Fruit fly (Drosophila melanogaster) whole organism, pupa: ENCODE measurements around the gene Cka.

Experiments used
- CG10348 ChIP-seq: fragments of 200-800 bp; sonication (Bioruptor generic); IDR thresholded peaks from 2 replicates; pipeline ENCODE4 v1.3.6; 2022; ENCODE audit warnings: missing biosample characterization, missing genetic modification characterization
- CG12605 ChIP-seq: fragments of 200-800 bp; sonication (Bioruptor generic); IDR thresholded peaks from 2 replicates; pipeline ENCODE4 v1.3.6; 2022; ENCODE audit warnings: missing biosample characterization, missing genetic modification characterization
- CG13204 ChIP-seq: fragments of 200-800 bp; sonication (Bioruptor generic); optimal IDR thresholded peaks from 2 replicates; lab custom pipeline; 2018; ENCODE audit warnings: missing biosample characterization, mild to moderate bottlenecking, missing genetic modification characterization, moderate library complexity
- CG14655 ChIP-seq: fragments of 200-800 bp; sonication (Bioruptor generic); optimal IDR thresholded peaks from 3 replicates; lab custom pipeline; 2017; ENCODE audit warnings: mild to moderate bottlenecking, missing biosample characterization, missing genetic modification reagents, missing genetic modification characterization
- CG15710 ChIP-seq: fragments of 200-800 bp; sonication (Bioruptor generic); optimal IDR thresholded peaks from 2 replicates; lab custom pipeline; 2018; ENCODE audit warnings: missing biosample characterization, mild to moderate bottlenecking, missing genetic modification characterization, moderate library complexity
- CG17806 ChIP-seq: fragments of 200-800 bp; sonication (Bioruptor generic); optimal IDR thresholded peaks from 2 replicates; lab custom pipeline; 2018; ENCODE audit warnings: missing biosample characterization, mild to moderate bottlenecking, missing genetic modification characterization, moderate library complexity
- CG32121 ChIP-seq: fragments of 200-800 bp; sonication (Bioruptor generic); IDR thresholded peaks from 2 replicates; pipeline ENCODE4 v1.3.6; 2022; ENCODE audit warnings: missing biosample characterization, missing genetic modification characterization
- CG34367 ChIP-seq: fragments of 200-800 bp; sonication (Bioruptor generic); optimal IDR thresholded peaks from 2 replicates; lab custom pipeline; 2018; ENCODE audit warnings: missing biosample characterization, mild to moderate bottlenecking, missing genetic modification characterization
- CG4496 ChIP-seq: fragments of 200-800 bp; sonication (Bioruptor generic); IDR thresholded peaks from 3 replicates; pipeline ENCODE4 v1.3.6; 2022; ENCODE audit warnings: missing biosample characterization, missing genetic modification characterization
- CG8159 ChIP-seq: fragments of 200-800 bp; sonication (Bioruptor generic); optimal IDR thresholded peaks from 3 replicates; lab custom pipeline; 2018; ENCODE audit warnings: missing biosample characterization, mild to moderate bottlenecking, missing genetic modification characterization, moderate library complexity
- CG8301 ChIP-seq: fragments of 200-800 bp; sonication (Bioruptor generic); optimal IDR thresholded peaks from 2 replicates; lab custom pipeline; 2018; ENCODE audit warnings: missing biosample characterization, mild to moderate bottlenecking, missing genetic modification characterization
- CG9948 ChIP-seq: fragments of 200-800 bp; sonication (Bioruptor generic); optimal IDR thresholded peaks from 2 replicates; lab custom pipeline; 2018; ENCODE audit warnings: missing biosample characterization, mild to moderate bottlenecking, missing genetic modification characterization, moderate library complexity
- D1 ChIP-seq: fragments of 200-800 bp; sonication (Bioruptor generic); optimal IDR thresholded peaks from 2 replicates; lab custom pipeline; 2018; ENCODE audit warnings: missing biosample characterization, mild to moderate bottlenecking, missing genetic modification characterization, moderate library complexity
- EcR ChIP-seq: fragments of 200-800 bp; sonication (Bioruptor generic); optimal IDR thresholded peaks from 3 replicates; lab custom pipeline; 2019; ENCODE audit warnings: missing biosample characterization, missing genetic modification characterization, mild to moderate bottlenecking, moderate library complexity, missing genetic modification reagents
- Ets98B ChIP-seq: fragments of 200-800 bp; sonication (Bioruptor generic); IDR thresholded peaks from 2 replicates; pipeline ENCODE4 v1.3.6; 2022; ENCODE audit warnings: missing biosample characterization, missing genetic modification characterization
- Pif1A ChIP-seq: fragments of 200-800 bp; sonication (Bioruptor generic); optimal IDR thresholded peaks from 3 replicates; lab custom pipeline; 2016; ENCODE audit warnings: missing biosample characterization, missing genetic modification characterization
- Pif1B ChIP-seq: fragments of 200-800 bp; sonication (Bioruptor generic); optimal IDR thresholded peaks from 3 replicates; lab custom pipeline; 2016; ENCODE audit warnings: missing biosample characterization, missing genetic modification characterization
- Snoo ChIP-seq: fragments of 200-800 bp; sonication (Bioruptor generic); optimal IDR thresholded peaks from 3 replicates; lab custom pipeline; 2017; ENCODE audit warnings: missing biosample characterization, mild to moderate bottlenecking, missing genetic modification characterization, inconsistent platforms
- fd96Ca ChIP-seq: fragments of 200-800 bp; sonication (Bioruptor generic); IDR thresholded peaks from 3 replicates; pipeline ENCODE4 v1.3.6; 2022; ENCODE audit warnings: missing biosample characterization, missing genetic modification characterization
- gl ChIP-seq: fragments of 200-800 bp; sonication (Bioruptor generic); optimal IDR thresholded peaks from 2 replicates; lab custom pipeline; 2018; ENCODE audit warnings: missing biosample characterization, mild to moderate bottlenecking, missing genetic modification characterization
- rn ChIP-seq: fragments of 200-800 bp; sonication (Bioruptor generic); IDR thresholded peaks from 2 replicates; pipeline ENCODE4 v1.3.6; 2022; ENCODE audit warnings: missing biosample characterization, missing genetic modification characterization

Cka gene

dm6 chr2L:7993984-7994854 lies 36.3 kb upstream of the Cka start, which contains the start of gene pes:
Gene pes, minus strand, starts transcription at chr2L:7994184.
- peak; percentile 91 for TF ChIP-seq Snoo (tag; lab: Kevin White, UChicago)
- peak; percentile 89 for TF ChIP-seq CG9948 (tag; lab: Kevin White, UChicago)
- TF ChIP-seq CG8301 (tag; lab: Kevin White, UChicago) = peak; percentile 90
- TF ChIP-seq Ets98B = peak; percentile 85
- TF ChIP-seq CG15710 (tag; lab: Kevin White, UChicago) = no peak
- TF ChIP-seq CG14655 = peak; percentile 93
- peak; percentile 96 for TF ChIP-seq fd96Ca
- no peak for TF ChIP-seq CG12605 (GFP tag; lab: Robert Waterston, UW)
- TF ChIP-seq CG10348 (GFP tag; lab: Robert Waterston, UW) = no peak; the same call in 1 of the 2 replicates
- peak; percentile 51 for TF ChIP-seq CG13204 (GFP tag; lab: Kevin White, UChicago)
- peak; percentile 61 for TF ChIP-seq CG34367 (tag; lab: Kevin White, UChicago)
- peak; percentile 91 for TF ChIP-seq D1 (tag; lab: Kevin White, UChicago)
- peak; percentile 97 for TF ChIP-seq Pif1B (GFP tag; lab: Kevin White, UChicago)
- TF ChIP-seq rn = peak; percentile 81
- TF ChIP-seq gl (tag; lab: Kevin White, UChicago) = peak; percentile 75
- TF ChIP-seq CG17806 (tag; lab: Kevin White, UChicago) = peak; percentile 86
- peak; percentile 94 for TF ChIP-seq CG32121 (GFP tag; lab: Robert Waterston, UW)
- TF ChIP-seq CG4496 (GFP tag; lab: Robert Waterston, UW) = peak; percentile 93
- peak; percentile 75 for TF ChIP-seq EcR (GFP tag; lab: Kevin White, UChicago)
- TF ChIP-seq CG8159 (tag; lab: Kevin White, UChicago) = peak; percentile 94
- peak; percentile 97 for TF ChIP-seq Pif1A (GFP tag; lab: Kevin White, UChicago)

dm6 chr2L:7997290-7998079 lies 33.0 kb upstream of the Cka start:
- TF ChIP-seq EcR (GFP tag; lab: Kevin White, UChicago) (peak; percentile 21), CG32121 (GFP tag; lab: Robert Waterston, UW) (peak; percentile 52; the same call in 1 of the 2 replicates), CG10348 (GFP tag; lab: Robert Waterston, UW) (no peak), CG4496 (GFP tag; lab: Robert Waterston, UW) (no peak), gl (tag; lab: Kevin White, UChicago) (no peak), CG8301 (tag; lab: Kevin White, UChicago) (peak; percentile 53), CG12605 (GFP tag; lab: Robert Waterston, UW) (0 out of 2 replicates have a peak, but pooled peaks have one; percentile 16), D1 (tag; lab: Kevin White, UChicago) (no peak), CG34367 (tag; lab: Kevin White, UChicago) (peak; percentile 39), Snoo (tag; lab: Kevin White, UChicago) (no peak), fd96Ca (no peak), CG9948 (tag; lab: Kevin White, UChicago) (peak; percentile 43), CG17806 (tag; lab: Kevin White, UChicago) (peak; percentile 64), CG13204 (GFP tag; lab: Kevin White, UChicago) (no peak), CG15710 (tag; lab: Kevin White, UChicago) (peak; percentile 33), Ets98B (no peak; the same call in 1 of the 2 replicates), Pif1A (GFP tag; lab: Kevin White, UChicago) (no peak), Pif1B (GFP tag; lab: Kevin White, UChicago) (no peak), CG14655 (peak; percentile 67), rn (no peak), CG8159 (tag; lab: Kevin White, UChicago) (peak; percentile 74)

- TF ChIP-seq CG14655 (no peak), CG15710 (tag; lab: Kevin White, UChicago) (no peak), gl (tag; lab: Kevin White, UChicago) (no peak), Pif1A (GFP tag; lab: Kevin White, UChicago) (no peak), D1 (tag; lab: Kevin White, UChicago) (no peak), CG32121 (GFP tag; lab: Robert Waterston, UW) (no peak), CG9948 (tag; lab: Kevin White, UChicago) (no peak), CG17806 (tag; lab: Kevin White, UChicago) (no peak), rn (no peak), CG8159 (tag; lab: Kevin White, UChicago) (no peak), CG4496 (GFP tag; lab: Robert Waterston, UW) (no peak)
- TF ChIP-seq, all 21 proteins: peak for 0
Observed at dm6 chr2L:7998080-7998457, 32.5 kb upstream of the Cka start, which contains the start of gene CG7227. Gene CG7227, minus strand, starts transcription at chr2L:7998151.

dm6 chr2L:7998655-7999054 lies 31.9 kb upstream of the Cka start, which contains the start of gene Sirup:
Gene Sirup, plus strand, starts transcription at chr2L:7998869.
- TF ChIP-seq CG12605 (GFP tag; lab: Robert Waterston, UW) = peak; percentile 75
- peak; percentile 36 for TF ChIP-seq EcR (GFP tag; lab: Kevin White, UChicago)
- peak; percentile 10 for TF ChIP-seq CG34367 (tag; lab: Kevin White, UChicago)
- no peak for TF ChIP-seq fd96Ca
- TF ChIP-seq Snoo (tag; lab: Kevin White, UChicago) = peak; percentile 4
- TF ChIP-seq CG13204 (GFP tag; lab: Kevin White, UChicago) = peak; percentile 0
- TF ChIP-seq gl (tag; lab: Kevin White, UChicago) = peak; percentile 9
- no peak for TF ChIP-seq CG14655
- TF ChIP-seq CG4496 (GFP tag; lab: Robert Waterston, UW) = 0 out of 3 replicates have a peak, but pooled peaks have one; percentile 36
- TF ChIP-seq D1 (tag; lab: Kevin White, UChicago) = peak; percentile 59
- peak; percentile 42; the same call in 1 of the 2 replicates for TF ChIP-seq CG32121 (GFP tag; lab: Robert Waterston, UW)
- TF ChIP-seq CG15710 (tag; lab: Kevin White, UChicago) = peak; percentile 11
- no peak for TF ChIP-seq CG17806 (tag; lab: Kevin White, UChicago)
- peak; percentile 48 for TF ChIP-seq Pif1A (GFP tag; lab: Kevin White, UChicago)
- peak; percentile 16 for TF ChIP-seq Pif1B (GFP tag; lab: Kevin White, UChicago)
- no peak for TF ChIP-seq rn
- TF ChIP-seq CG10348 (GFP tag; lab: Robert Waterston, UW) = no peak
- TF ChIP-seq CG8159 (tag; lab: Kevin White, UChicago) = no peak
- no peak for TF ChIP-seq CG9948 (tag; lab: Kevin White, UChicago)
- no peak for TF ChIP-seq CG8301 (tag; lab: Kevin White, UChicago)
- peak; percentile 59; the same call in 1 of the 2 replicates for TF ChIP-seq Ets98B
